Worm (Caenorhabditis elegans): ENCODE results near the gene blos-1.

blos-1 gene

DNA sequence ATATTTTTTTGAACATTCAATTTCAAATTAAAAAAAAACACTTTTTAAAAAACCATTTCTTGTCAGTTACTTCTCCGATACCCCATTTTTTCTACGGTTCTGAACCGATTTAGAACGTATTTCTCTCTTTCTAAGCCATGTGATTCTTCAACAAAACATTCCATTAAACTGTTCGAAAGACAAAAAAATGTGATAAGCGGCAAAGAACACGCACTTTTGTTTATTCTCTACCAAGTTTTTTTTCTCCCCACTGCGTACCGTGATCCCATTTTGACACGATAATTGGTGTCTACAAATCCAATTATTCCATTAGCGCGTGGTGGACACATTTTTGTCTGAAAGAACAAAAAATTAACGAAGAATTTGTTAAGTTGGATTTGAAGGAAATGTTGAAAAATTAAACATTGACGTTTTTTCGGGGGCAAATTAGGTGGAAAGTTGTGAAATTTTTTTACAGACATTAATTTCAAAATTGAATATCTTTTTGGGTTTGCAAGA, 29.6 kb upstream of the blos-1 start:
- TF ChIP-seq nhr-232 (tag; optimal IDR thresholded peaks at IDR 0.05) (no peak), elt-4 (tag; optimal IDR thresholded peaks at IDR 0.05) (no peak), ceh-14 (tag; optimal IDR thresholded peaks at IDR 0.05) (no peak)

DNA sequence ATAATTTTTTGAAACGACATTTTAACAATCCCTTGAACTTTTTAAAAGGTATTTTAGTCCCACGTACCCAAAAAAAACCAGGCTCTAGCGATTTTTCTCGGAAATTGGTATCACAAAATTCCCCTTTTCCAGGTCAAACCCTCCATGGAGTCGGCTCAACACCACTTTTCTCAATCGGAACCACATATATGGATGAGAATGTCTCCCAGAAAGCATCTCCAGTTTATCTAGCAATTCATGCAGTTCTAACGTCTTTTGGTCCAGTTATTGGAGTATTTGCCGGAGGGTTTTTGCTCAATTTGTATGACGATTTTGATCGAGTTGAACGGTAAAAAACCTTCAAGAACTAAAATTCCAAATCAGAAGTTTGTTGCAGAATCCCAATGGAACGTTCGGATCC, 28.3 kb upstream of the blos-1 start:
- TF ChIP-seq ceh-24 (tag; optimal IDR thresholded peaks at IDR 0.05): no peak
- no peak for TF ChIP-seq hlh-13 (GFP tag; optimal IDR thresholded peaks at IDR 0.05)
- no peak for TF ChIP-seq ama-1 (optimal IDR thresholded peaks at IDR 0.05)
- TF ChIP-seq Y22D7AL.16 (tag; optimal IDR thresholded peaks at IDR 0.05): no peak
- no peak for TF ChIP-seq ceh-9 (tag; optimal IDR thresholded peaks at IDR 0.05)
- no peak for TF ChIP-seq pha-4 (tag; optimal IDR thresholded peaks at IDR 0.05)
- TF ChIP-seq fkh-6 (tag; optimal IDR thresholded peaks at IDR 0.05): no peak
- no peak for TF ChIP-seq lin-11 (tag; optimal IDR thresholded peaks at IDR 0.05)

DNA sequence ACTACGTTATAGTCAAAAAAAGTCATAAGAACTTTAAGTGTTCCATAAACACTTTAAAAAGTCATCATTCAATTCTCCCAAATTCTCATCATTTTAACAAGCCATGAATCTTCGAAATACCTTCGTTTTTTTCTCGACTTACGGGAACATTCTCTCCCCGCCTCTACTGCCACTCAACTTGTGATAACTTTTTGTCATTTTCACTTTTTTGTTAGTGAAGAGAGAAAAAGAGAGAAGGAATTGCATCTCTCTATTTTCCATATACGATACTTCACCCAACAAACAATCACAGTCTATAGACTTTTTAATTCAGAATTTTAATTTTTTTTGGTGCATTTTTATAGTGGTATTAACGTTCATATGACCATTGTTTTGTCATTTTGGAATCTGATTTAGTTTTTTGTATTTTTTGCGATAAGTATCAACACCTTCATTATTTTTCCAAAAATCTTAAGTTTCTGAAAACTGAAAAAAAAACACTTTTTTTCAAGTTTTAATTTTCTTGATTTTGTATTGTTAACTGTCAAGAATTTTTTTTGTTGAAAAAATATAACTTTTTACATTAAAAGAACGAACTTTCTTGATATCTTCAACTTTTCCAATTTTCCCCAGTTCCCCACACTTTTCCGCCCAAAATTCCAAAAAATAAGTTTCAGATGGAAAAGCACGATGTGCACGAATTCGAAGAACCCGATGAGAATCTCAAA, 26.9 kb upstream of the blos-1 start, which contains the start of gene Y70G10A.3:
Gene Y70G10A.3 (plus strand): TSS at position 657 of the 707 bp plus-strand sequence.
- no peak for TF ChIP-seq tbx-2 (tag; optimal IDR thresholded peaks at IDR 0.05)
- TF ChIP-seq lin-11 (tag; optimal IDR thresholded peaks at IDR 0.05): no peak
- no peak for TF ChIP-seq odd-2 (tag; optimal IDR thresholded peaks at IDR 0.05)
- no peak for TF ChIP-seq ceh-31 (tag; optimal IDR thresholded peaks at IDR 0.05)
- TF ChIP-seq nfya-1 (tag; optimal IDR thresholded peaks at IDR 0.05): no peak
- no peak for TF ChIP-seq elt-2 (tag; optimal IDR thresholded peaks at IDR 0.05)
- no peak for TF ChIP-seq che-1 (tag; optimal IDR thresholded peaks at IDR 0.05)
- no peak for TF ChIP-seq F13H6.1 (tag; optimal IDR thresholded peaks at IDR 0.05)
- no peak for TF ChIP-seq K09A11.1 (tag; optimal IDR thresholded peaks at IDR 0.05; ENCODE audit: insufficient read depth)
- TF ChIP-seq ceh-22 (tag; optimal IDR thresholded peaks at IDR 0.05): no peak
- no peak for TF ChIP-seq unc-3 (GFP tag; conservative IDR thresholded peaks at IDR 0.05)
- TF ChIP-seq unc-3 (tag; optimal IDR thresholded peaks at IDR 0.05): no peak
- no peak for TF ChIP-seq mec-3 (tag; optimal IDR thresholded peaks at IDR 0.05; ENCODE audit: borderline replicate concordance)

DNA sequence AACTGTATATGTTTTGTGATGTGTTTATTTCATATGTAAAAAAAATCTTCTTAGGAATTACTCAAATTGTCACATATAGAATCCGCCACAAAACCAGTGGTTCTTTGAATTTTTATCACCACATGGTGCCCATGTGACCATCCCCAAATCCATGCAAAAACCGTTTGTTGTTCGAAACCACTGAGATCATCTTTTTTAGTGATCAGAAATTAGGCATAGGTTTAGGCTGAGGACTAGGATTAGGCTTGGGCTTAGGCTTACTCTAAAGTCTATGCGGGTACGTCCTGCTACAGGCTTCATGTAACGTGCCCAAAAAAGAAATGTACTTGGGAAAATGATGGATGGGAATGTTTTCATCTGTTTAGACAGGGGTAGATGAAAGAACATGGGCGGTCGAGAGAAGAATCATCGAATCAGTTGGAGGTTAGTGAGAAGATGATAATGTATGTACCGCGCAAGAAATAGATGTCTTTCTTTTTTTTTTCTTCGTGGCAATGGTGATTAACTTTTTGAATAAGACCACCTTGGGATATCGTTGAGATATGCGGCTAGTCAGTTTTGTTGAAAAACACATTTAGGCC, 24.6 kb upstream of the blos-1 start:
- TF ChIP-seq fax-1 (tag; optimal IDR thresholded peaks at IDR 0.05) (no peak), ama-1 (optimal IDR thresholded peaks at IDR 0.05) (no peak), ceh-22 (tag; optimal IDR thresholded peaks at IDR 0.05) (no peak), ahr-1 (tag; optimal IDR thresholded peaks at IDR 0.05) (no peak), npax-4 (tag; optimal IDR thresholded peaks at IDR 0.05) (no peak)

DNA sequence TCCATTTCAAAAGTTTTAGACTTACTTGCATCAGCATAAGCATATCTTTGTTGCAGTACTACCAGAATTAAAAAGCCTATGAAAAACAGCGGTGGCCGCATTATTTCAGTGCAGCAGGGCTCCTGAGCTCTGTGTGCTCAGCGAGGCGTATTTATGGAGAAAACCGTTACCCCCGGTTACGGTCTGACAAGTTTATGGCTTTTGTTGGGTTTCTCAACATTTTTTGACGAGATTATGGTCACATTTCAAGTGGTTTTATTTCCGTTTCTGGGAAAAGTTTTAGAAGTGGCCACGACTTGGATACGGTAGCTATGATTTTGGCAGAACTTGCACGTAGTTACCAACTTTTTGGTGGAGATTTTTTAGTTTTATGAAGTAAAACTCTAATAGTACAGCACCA, 22.2 kb upstream of the blos-1 start, which contains the start of gene paml-1:
Gene paml-1 (minus strand): TSS at position 101 of the 400 bp plus-strand sequence.
- no peak for TF ChIP-seq ref-2 (tag; optimal IDR thresholded peaks at IDR 0.05)
- no peak for TF ChIP-seq ttx-3 (tag; optimal IDR thresholded peaks at IDR 0.05)
- no peak for TF ChIP-seq npax-4 (tag; optimal IDR thresholded peaks at IDR 0.05)
- no peak for TF ChIP-seq hlh-13 (GFP tag; optimal IDR thresholded peaks at IDR 0.05)
- no peak for TF ChIP-seq hlh-30 (tag; optimal IDR thresholded peaks at IDR 0.05; ENCODE audit: insufficient read depth)
- TF ChIP-seq Y22D7AL.16 (tag; optimal IDR thresholded peaks at IDR 0.05): no peak
- no peak for TF ChIP-seq hlh-6 (tag; optimal IDR thresholded peaks at IDR 0.05)
- TF ChIP-seq C38D4.7 (GFP tag; optimal IDR thresholded peaks at IDR 0.05): no peak
- no peak for TF ChIP-seq syd-9 (tag; optimal IDR thresholded peaks at IDR 0.05)
- no peak for TF ChIP-seq elt-2 (tag; optimal IDR thresholded peaks at IDR 0.05)
- TF ChIP-seq hlh-8 (tag; optimal IDR thresholded peaks at IDR 0.05): no peak
- no peak for TF ChIP-seq mec-3 (tag; optimal IDR thresholded peaks at IDR 0.05; ENCODE audit: borderline replicate concordance)
- no peak for TF ChIP-seq gmeb-2 (tag; optimal IDR thresholded peaks at IDR 0.05)
